Worm (Caenorhabditis elegans): ENCODE measurements around the gene fbxa-47.

DNA sequence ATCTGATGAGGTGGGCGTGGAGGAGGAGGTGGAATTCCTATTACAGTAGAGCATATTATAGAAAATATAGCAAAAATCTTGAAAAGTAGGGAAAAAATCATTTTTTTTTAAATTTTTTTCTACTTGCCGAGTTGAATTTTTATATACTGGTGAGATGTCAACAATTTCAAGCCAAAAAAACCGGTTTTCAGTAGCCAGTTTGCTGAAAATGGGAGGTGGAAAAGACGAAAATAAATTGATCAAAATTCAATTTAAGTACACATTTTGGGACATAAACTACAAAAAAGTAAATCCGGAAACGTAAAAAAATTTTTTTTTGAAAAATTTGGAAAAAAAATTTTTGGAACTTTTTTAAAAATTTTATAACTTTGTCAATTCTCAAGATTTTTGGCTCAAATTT, 47.2 kb upstream of the fbxa-47 start, which contains the start of gene Y54F10BM.23:
- TF ChIP-seq F13H6.1 (tag; optimal IDR thresholded peaks at IDR 0.05) (no peak), nhr-11 (tag; optimal IDR thresholded peaks at IDR 0.05) (no peak), unc-55 (GFP tag; optimal IDR thresholded peaks at IDR 0.05) (no peak), syd-9 (tag; optimal IDR thresholded peaks at IDR 0.05) (no peak), pqm-1 (tag; optimal IDR thresholded peaks at IDR 0.05) (no peak)

Data from whole organism, late embryonic.